Worm (Caenorhabditis elegans): Measurements from ENCODE around the gene fbxa-166.

DNA sequence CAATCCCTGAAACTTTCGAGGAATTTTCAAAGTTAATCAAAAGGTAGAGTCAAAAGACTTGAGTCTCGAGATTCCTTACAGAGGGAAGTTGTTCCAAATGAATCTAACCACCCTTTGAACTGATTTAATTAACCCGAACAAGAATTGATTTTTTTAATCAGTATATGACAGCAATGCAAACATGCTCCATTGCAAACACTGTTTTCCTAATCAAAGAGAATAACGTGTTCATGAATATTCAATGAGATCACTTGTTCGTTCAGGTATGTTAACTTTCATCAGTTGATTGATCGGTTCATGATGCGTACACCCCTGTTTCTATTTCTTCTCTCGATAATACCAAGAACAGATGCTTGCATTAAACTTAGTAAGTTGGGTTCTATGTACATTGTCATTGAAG is 6.8 kb upstream of the fbxa-166 start, which contains the start of gene C08E3.14:
- TF ChIP-seq K09A11.1 (tag; optimal IDR thresholded peaks at IDR 0.05; ENCODE audit: insufficient read depth) (no peak), ceh-2 (tag; optimal IDR thresholded peaks at IDR 0.05) (no peak), ets-4 (tag; optimal IDR thresholded peaks at IDR 0.05) (no peak), pax-1 (tag; optimal IDR thresholded peaks at IDR 0.05) (no peak)

Data from whole organism, late embryonic.